Fruit fly (Drosophila melanogaster) whole organism, adult: ENCODE data around the gene Spt7.

Experiments
- CG14711 ChIP-seq: fragments of 200-800 bp; sonication (Bioruptor generic); optimal IDR thresholded peaks from 2 replicates; lab custom pipeline; 2018; ENCODE audit warnings: missing biosample characterization, mild to moderate bottlenecking, missing genetic modification characterization, moderate library complexity
- CG33017 ChIP-seq: fragments of 200-800 bp; sonication (Bioruptor generic); optimal IDR thresholded peaks from 2 replicates; lab custom pipeline; 2018; ENCODE audit warnings: missing biosample characterization, mild to moderate bottlenecking, missing genetic modification characterization, moderate library complexity
- CG5204 ChIP-seq: fragments of 200-800 bp; sonication (Bioruptor generic); optimal IDR thresholded peaks from 2 replicates; lab custom pipeline; 2016; ENCODE audit warnings: missing biosample characterization, missing genetic modification characterization
- CG7045 ChIP-seq: fragments of 200-800 bp; sonication (Bioruptor generic); optimal IDR thresholded peaks from 2 replicates; lab custom pipeline; 2017; ENCODE audit warnings: missing biosample characterization, mild to moderate bottlenecking, missing genetic modification characterization
- bab1 ChIP-seq: fragments of 200-800 bp; sonication (Bioruptor generic); optimal IDR thresholded peaks from 3 replicates; lab custom pipeline; 2019; ENCODE audit warnings: missing biosample characterization, mild to moderate bottlenecking, missing genetic modification characterization, moderate library complexity
- cic ChIP-seq: fragments of 200-800 bp; sonication (Bioruptor generic); optimal IDR thresholded peaks from 2 replicates; lab custom pipeline; 2017; ENCODE audit warnings: missing biosample characterization, mild to moderate bottlenecking, missing genetic modification characterization, moderate library complexity
- kay ChIP-seq: fragments of 200-800 bp; sonication (Bioruptor generic); peaks from one replicate; lab custom pipeline; 2016; ENCODE audit warnings: missing biosample characterization, missing genetic modification characterization, borderline replicate concordance
- ovo ChIP-seq: fragments of 200-800 bp; sonication (Bioruptor generic); optimal IDR thresholded peaks from 2 replicates; lab custom pipeline; 2016; ENCODE audit warnings: missing biosample characterization, missing genetic modification characterization
- tj ChIP-seq: fragments of 200-800 bp; sonication (Bioruptor generic); optimal IDR thresholded peaks from 3 replicates; lab custom pipeline; 2017; ENCODE audit warnings: missing biosample characterization, mild to moderate bottlenecking, missing genetic modification characterization, moderate library complexity
- toe ChIP-seq: fragments of 200-800 bp; sonication (Bioruptor generic); optimal IDR thresholded peaks from 2 replicates; lab custom pipeline; 2016; ENCODE audit warnings: missing biosample characterization, missing genetic modification characterization

- TF ChIP-seq CG7045 (GFP tag; lab: Kevin White, UChicago) (no peak), tj (GFP tag; lab: Kevin White, UChicago) (no peak), CG5204 (GFP tag; lab: Kevin White, UChicago) (no peak), CG14711 (tag; lab: Kevin White, UChicago) (no peak), ovo (GFP tag; lab: Kevin White, UChicago) (no peak), CG33017 (no peak), toe (no peak), cic (GFP tag; lab: Kevin White, UChicago) (no peak), kay (GFP tag; lab: Kevin White, UChicago) (no peak), bab1 (GFP tag; lab: Kevin White, UChicago) (no peak)
Observed at dm6 chrX:17819635-17820139, 30.6 kb upstream of the Spt7 start, which contains the start of gene CG12986.
